Fruit fly (Drosophila melanogaster): ENCODE data around the gene CG6739.

DNA sequence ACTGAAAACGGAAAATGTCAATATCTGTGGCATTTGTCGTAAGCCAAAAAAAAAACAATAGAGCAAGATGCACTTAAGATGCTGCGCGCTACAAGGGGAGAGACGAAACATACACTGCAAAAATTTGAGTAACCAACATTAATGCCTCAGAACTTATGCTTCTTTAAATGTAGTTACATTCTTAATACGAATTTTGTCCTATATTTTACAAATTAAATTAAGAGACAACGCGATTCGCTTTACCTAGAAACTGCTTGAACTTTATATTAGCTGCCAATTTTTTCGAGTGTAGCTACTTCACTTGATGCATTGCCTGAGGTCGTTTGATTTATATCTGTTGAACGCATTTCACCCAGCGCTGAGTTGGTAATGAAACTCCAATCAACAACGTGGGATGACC is 11.3 kb upstream of the CG6739 start:
- TF ChIP-seq Myc (optimal IDR thresholded peaks at IDR 0.05), result no peak
- TF ChIP-seq Sin3A (optimal IDR thresholded peaks at IDR 0.05), result no peak
- TF ChIP-seq insv (optimal IDR thresholded peaks at IDR 0.05), result no peak

Measured in Kc167 (cell line).